Fruit fly (Drosophila melanogaster): ENCODE measurements around the gene CG46412.
A peak's percentile ranks its signal among the peaks of the same experiment; 100 is the strongest.
"Not testable (repeated sequence)": the region's sequence is repeated elsewhere in the genome, so short reads cannot be mapped to it uniquely, and the experiment has no call there.

CG46412 gene

DNA sequence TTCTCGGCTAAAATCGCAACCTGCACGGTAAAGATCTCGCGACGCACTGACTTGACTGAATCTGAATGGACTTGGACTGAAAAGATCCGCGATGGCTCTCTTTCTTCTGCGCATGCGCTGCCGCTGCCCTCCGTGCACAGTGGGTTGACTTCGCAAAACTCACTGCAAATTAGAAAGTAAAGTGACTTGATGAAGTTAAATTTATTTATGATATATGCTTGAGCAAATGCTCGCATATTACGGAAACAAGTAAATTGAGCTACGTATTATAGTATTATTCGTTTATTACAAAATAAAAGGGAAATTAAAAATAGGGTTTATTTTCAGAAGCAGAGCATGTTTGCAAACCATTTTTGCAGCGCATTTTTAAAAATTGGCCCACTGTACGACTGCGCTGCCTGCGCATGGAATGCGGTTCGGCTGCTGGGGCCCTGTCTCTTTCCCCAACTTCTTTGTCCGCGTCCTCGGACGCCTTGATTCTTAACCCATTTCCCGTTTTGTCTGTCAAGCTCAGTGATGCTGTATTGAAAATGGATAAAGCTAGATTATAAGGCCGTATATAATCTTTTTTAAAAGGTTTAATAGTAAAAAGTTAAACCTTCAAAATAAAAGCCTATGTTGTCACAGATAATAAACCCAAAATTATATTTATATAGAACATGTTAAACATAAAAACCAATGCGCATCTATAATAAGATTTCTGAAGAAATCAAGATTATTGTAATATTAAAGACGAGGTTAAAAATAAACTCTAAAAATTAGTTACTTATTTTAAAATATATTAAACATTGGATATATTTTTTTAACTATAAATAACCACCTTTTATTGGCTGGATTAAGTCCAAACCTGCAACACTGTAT is 24.1 kb upstream of the CG46412 start, which contains the start of gene rt:
Gene rt, minus strand, starts transcription at position 51 of the 861 bp plus-strand sequence.
- TF ChIP-seq CTCF (optimal IDR thresholded peaks at IDR 0.05) (no peak), CG8478 (optimal IDR thresholded peaks at IDR 0.05) (no peak)

DNA sequence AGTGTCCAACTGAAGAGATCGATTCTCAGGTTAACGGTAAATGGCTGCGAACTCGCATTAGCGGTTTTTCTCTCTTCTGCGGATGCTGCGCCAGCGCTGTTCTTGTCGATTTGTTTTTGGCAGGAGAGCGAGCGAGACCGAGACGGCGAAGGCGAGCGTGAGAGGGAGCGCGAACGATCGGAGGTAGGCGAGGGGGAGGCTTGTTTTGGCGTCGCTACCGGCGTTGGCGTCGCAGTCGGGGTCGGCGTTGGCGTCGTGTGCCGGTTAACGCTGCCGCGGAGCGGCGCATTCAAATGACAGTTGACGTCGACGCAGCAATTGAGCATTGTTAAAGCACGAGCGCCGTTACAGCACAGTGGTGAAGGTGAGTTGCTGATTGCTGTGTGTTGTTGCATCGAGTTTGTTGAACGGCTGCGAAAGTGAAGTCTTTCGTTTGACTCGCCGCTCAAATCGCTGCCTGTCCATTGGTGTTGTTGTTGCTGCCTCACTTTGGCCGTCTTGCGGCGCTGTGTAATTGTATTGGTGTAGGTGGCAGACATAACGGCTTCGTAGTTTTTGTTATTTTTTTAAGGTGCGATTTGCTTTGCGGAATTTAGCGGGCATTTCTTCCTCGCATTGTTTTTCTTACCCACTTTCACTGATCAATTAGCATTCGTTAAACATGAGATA is 23.1 kb upstream of the CG46412 start:
- TF ChIP-seq CTCF (optimal IDR thresholded peaks at IDR 0.05) (no peak), CG8478 (optimal IDR thresholded peaks at IDR 0.05) (no peak)

DNA sequence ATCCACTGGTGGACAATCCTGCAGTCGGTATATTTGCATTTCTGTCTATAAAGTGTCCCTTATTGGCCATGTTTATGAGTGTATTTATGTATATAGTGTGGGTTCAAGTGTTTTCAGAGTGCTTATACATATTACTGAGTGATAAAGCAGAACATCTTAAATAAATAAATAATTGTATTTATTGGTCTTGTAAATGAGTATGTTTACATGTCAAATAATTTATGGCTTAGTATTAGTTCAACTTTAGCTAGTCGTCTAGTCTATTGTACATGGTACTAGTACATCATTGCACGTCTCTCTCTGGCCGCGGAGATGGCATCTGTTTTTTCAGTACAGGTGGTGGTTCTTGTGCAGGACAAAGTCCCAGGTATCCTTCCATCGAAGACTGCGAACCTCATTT is 20.1 kb upstream of the CG46412 start, which contains the start of gene CG32086:
Gene CG32086, minus strand, starts transcription at position 101 of the 400 bp plus-strand sequence.
- TF ChIP-seq CG8478 (optimal IDR thresholded peaks at IDR 0.05) (no peak), CTCF (optimal IDR thresholded peaks at IDR 0.05) (no peak)

dm6 chr3L:11582097-11582496 is 18.2 kb upstream of the CG46412 start, which contains the start of gene CG33269:
TSS of gene CG33269 (minus strand) at chr3L:11582197.
- TF ChIP-seq CG8478 (optimal IDR thresholded peaks at IDR 0.05) (no peak), CTCF (optimal IDR thresholded peaks at IDR 0.05) (no peak)

dm6 chr3L:11580919-11581318 is 17.0 kb upstream of the CG46412 start, which contains the start of gene CG43391:
TSS of gene CG43391 (minus strand) at chr3L:11581019.
- no peak for TF ChIP-seq CG8478 (optimal IDR thresholded peaks at IDR 0.05)
- no peak for TF ChIP-seq CTCF (optimal IDR thresholded peaks at IDR 0.05)

dm6 chr3L:11579919-11580318 is 16.0 kb upstream of the CG46412 start, which contains the start of gene CG43390:
TSS of gene CG43390 (minus strand) at chr3L:11579950.
- no peak for TF ChIP-seq CG8478 (optimal IDR thresholded peaks at IDR 0.05)
- no peak for TF ChIP-seq CTCF (optimal IDR thresholded peaks at IDR 0.05)

DNA sequence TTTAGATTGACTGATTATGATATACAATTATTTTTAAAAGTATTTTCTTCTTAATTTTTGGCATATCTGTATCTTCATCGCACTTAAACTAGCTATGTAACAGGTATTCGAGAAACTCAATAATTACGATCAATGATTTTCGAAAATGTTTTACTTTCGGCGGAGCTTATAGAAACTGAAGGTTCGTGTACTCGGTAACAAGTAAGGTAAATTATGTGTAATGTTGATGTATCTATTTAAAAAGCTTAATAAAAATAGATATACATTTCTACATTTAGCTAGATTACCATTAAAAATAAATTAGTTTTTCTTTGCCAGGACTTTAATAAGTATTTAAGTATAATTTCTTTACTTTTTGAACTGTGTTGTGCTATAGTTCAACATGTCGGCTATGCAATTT is 15.0 kb upstream of the CG46412 start:
- TF ChIP-seq CG8478 (optimal IDR thresholded peaks at IDR 0.05): no peak
- TF ChIP-seq CTCF (optimal IDR thresholded peaks at IDR 0.05): no peak

DNA sequence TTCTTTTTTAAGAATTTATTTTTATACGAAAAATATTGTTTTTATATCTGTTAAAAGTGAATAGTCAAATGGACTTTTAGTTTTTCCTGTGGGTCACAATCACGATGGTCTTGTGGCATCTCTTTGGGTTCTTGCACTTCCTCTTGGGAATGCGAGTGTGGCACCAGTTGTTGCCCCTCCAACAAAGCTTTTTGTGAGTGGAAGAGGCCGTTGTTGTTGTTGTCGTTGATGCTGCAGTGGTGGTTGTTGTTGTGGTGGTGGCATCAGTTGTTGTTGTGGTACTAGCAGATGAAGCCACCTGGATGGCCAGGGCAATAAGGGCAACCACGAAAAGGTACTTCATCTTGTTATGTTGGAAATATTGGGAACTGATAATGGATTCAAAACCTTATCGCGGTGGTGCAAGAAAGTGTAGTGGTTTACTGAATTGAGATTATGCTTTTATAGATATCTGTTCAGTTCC is 14.4 kb upstream of the CG46412 start, which contains the start of gene CG33270:
Gene CG33270, minus strand, starts transcription at position 413 of the 463 bp plus-strand sequence.
- TF ChIP-seq CTCF (optimal IDR thresholded peaks at IDR 0.05) (no peak), CG8478 (optimal IDR thresholded peaks at IDR 0.05) (no peak)

DNA sequence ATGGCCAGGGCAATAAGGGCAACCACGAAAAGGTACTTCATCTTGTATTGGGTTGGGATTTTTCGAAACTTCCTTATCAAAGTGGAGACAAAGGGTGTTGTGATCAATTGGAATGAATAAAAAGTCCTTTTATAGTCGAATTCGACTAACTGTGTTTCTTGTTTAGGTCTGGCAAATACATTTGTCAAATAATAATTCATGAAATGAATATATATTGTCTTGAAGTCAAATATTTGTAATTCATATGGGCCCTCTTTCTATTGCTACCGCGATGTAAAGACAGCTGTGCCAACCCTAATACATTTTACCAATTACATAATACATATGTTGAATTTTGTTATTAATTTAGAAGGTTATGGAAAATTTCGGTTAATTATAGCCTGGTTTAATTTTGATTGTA is 13.5 kb upstream of the CG46412 start, which contains the start of gene CG33271:
Gene CG33271, minus strand, starts transcription at position 101 of the 400 bp plus-strand sequence.
- TF ChIP-seq CTCF (optimal IDR thresholded peaks at IDR 0.05): no peak
- no peak for TF ChIP-seq CG8478 (optimal IDR thresholded peaks at IDR 0.05)

DNA sequence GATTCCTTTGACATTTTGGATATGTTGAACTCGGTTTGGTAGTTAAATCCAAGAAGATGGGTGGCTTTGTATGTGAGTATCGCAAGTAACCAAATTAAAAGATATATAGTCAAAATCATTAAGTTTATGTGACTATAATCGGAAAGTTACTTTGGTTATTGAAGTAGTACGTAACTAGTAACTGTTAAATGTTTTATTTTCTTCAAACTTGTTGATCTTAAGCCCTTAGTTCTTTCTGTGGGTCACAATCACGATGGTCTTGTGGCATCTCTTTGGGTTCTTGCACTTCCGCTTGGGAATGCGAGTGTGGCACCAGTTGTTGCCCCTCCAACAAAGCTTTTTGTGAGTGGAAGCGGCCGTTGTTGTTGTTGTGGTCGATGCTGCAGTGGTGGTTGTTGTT is 13.1 kb upstream of the CG46412 start, which contains the start of gene CG33489:
Gene CG33489, minus strand, starts transcription at position 101 of the 400 bp plus-strand sequence.
- not testable (repeated sequence) for TF ChIP-seq CTCF, CG8478 (optimal IDR thresholded peaks at IDR 0.05)

DNA sequence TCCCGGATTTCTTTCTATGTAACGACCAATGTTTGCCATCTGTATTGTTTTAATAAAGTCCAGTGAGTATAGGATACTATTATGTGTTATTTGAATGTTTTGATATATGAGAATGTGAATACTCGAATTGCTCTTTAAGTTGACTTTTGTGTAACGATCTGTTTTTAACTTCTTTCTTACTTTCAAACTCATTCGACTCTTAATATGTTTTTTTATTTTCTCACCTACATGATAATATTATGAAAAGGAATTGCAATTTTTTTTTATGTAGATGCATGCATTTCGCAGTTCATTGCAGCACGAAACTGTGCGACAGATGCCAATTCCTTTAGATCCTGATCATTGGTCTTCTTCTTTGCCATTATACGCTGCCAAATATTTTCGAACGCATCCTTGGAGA is 10.7 kb upstream of the CG46412 start, which contains the start of gene CG33490:
Gene CG33490, minus strand, starts transcription at position 101 of the 400 bp plus-strand sequence.
- TF ChIP-seq CTCF (optimal IDR thresholded peaks at IDR 0.05) (no peak), CG8478 (optimal IDR thresholded peaks at IDR 0.05) (no peak)

DNA sequence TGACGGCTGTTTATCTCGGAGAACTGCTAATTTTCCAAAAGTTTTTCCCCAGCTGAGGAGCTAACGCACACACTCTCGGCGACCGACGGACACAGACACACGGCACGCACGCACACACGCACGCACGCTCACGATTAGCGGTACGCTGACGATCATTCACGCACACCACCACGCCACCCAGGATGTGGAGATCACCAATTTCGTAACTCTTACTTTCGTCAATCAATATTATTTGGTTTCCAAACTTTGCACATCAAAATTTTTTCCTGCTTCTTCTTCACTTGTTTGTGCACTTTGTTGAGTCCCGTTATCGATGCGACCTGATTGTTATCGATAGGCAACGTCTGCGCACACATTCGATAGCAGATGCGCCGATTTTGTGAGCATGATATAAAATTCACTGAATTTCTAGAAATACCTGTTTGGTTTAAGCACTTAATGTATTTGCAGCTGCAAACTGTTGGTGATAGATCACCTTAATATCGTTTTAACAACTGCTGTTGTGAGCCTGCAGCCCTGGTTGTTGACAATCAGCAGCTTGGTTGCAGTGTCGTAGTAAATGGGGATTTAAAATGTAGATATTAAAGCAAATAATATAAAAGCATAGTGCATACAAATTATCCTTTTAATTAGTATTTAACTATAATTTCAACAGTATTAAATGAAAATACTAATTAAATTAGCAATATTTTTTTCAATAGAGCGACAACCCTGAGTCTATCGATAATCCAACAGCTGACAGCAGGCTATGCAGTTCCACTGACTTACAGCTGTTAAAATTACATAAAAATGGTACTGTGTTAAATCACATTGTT is 1.7 kb downstream of the CG46412 start, which contains the start of the genes CG7394 and Mob2:
Gene CG7394, plus strand, starts transcription at position 51 of the 815 bp plus-strand sequence.
Gene Mob2, minus strand, starts transcription at position 288 of the 815 bp plus-strand sequence.
- TF ChIP-seq CTCF (optimal IDR thresholded peaks at IDR 0.05) (peak in 1 of 2 experiments; percentile 36), CG8478 (optimal IDR thresholded peaks at IDR 0.05) (no peak)

DNA sequence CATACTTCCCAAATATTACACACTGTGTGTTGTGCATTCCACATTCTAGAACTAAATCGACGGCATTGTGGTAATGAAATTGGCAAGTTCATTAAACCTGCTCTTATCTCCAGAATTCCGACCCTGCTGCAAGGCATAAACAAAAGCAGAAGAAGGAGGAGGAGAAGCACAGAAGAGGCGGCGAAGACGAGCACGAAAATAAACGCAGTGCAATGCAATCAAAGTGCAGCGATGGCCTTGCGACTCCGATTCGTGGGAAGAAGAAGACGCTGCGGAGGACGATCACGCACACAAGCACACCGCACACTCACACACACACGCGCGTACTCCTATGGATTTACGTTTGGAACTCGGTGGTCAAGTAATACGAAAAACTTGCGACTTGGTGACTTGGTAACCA is 3.0 kb downstream of the CG46412 start:
- TF ChIP-seq CTCF (optimal IDR thresholded peaks at IDR 0.05) (no peak), CG8478 (optimal IDR thresholded peaks at IDR 0.05) (no peak)

DNA sequence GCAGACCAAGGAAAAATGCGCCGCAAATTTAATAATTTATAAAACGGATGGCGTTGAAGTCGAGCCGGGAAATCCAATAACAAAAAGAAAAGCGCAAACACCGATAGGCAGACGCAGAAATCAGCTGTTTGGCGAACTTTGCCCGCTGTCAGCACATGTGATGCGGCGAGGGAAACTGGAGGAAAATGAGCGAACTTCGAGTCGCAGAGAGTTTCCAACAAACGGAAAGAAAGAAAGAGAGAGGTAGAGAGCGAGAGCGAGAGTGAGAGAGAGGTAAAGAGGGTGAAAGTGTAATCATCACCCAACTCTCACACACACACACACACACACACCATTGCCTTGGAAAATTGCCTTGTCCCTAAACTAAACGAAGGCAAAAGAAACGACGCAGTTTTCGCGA is 6.7 kb downstream of the CG46412 start:
- TF ChIP-seq CG8478 (optimal IDR thresholded peaks at IDR 0.05): no peak
- TF ChIP-seq CTCF (optimal IDR thresholded peaks at IDR 0.05): no peak
